Worm (Caenorhabditis elegans) whole organism, L3 larva: ENCODE results near the gene rip-1.
"Not testable (repeated sequence)": the region's sequence is repeated elsewhere in the genome, so short reads cannot be mapped to it uniquely, and the experiment has no call there.

Experiments used
- R02D3.7 ChIP-seq: fragments of 150-350 bp; optimal IDR thresholded peaks from 2 replicates; lab custom pipeline; 2014; ENCODE audit warnings: missing biosample characterization, missing genetic modification characterization
- ZK546.5 ChIP-seq: sonication (generic microtip); optimal IDR thresholded peaks from 2 replicates; lab custom pipeline; 2017; ENCODE audit warnings: missing biosample characterization, missing genetic modification characterization
- aly-2 ChIP-seq: fragments of 150-350 bp; optimal IDR thresholded peaks from 2 replicates; lab custom pipeline; 2014; ENCODE audit warnings: missing biosample characterization, missing genetic modification characterization
- ama-1 ChIP-seq: fragments of 150-350 bp; optimal IDR thresholded peaks from 2 replicates; lab custom pipeline; 2018
- ceh-16 ChIP-seq: sonication (generic microtip); optimal IDR thresholded peaks from 2 replicates; lab custom pipeline; 2017; ENCODE audit warnings: missing biosample characterization, missing genetic modification characterization
- ceh-82 ChIP-seq: fragments of 150-350 bp; optimal IDR thresholded peaks from 2 replicates; lab custom pipeline; 2014; ENCODE audit warnings: missing biosample characterization, missing genetic modification characterization
- daf-12 ChIP-seq: fragments of 150-350 bp; optimal IDR thresholded peaks from 2 replicates; lab custom pipeline; 2014; ENCODE audit warnings: missing biosample characterization, missing genetic modification reagents, missing genetic modification characterization
- egl-27 ChIP-seq: sonication (generic microtip); optimal IDR thresholded peaks from 4 replicates; lab custom pipeline; 2017; ENCODE audit warnings: missing biosample characterization, missing genetic modification reagents, missing genetic modification characterization
- egl-5 ChIP-seq: fragments of 150-350 bp; optimal IDR thresholded peaks from 2 replicates; lab custom pipeline; 2017; ENCODE audit warnings: missing biosample characterization, missing genetic modification reagents, missing genetic modification characterization, inconsistent platforms
- elt-1 ChIP-seq: fragments of 150-350 bp; optimal IDR thresholded peaks from 2 replicates; lab custom pipeline; 2014; ENCODE audit warnings: missing biosample characterization, missing genetic modification characterization
- elt-2 ChIP-seq: sonication (generic microtip); optimal IDR thresholded peaks from 2 replicates; lab custom pipeline; 2016; ENCODE audit warnings: missing genetic modification reagents, mild to moderate bottlenecking, missing genetic modification characterization, missing compliant biosample characterization
- eor-1 ChIP-seq, 2 experiments: fragments of 150-350 bp; optimal IDR thresholded peaks; 2 replicates each; lab custom pipeline; 2014 to 2018; ENCODE audit warnings: missing biosample characterization in 2 of 2, missing genetic modification characterization in 2 of 2
- fkh-10 ChIP-seq: sonication (generic microtip); optimal IDR thresholded peaks from 2 replicates; lab custom pipeline; 2017; ENCODE audit warnings: missing biosample characterization, missing genetic modification reagents, missing genetic modification characterization
- fkh-2 ChIP-seq: fragments of 150-350 bp; optimal IDR thresholded peaks from 2 replicates; lab custom pipeline; 2014; ENCODE audit warnings: missing biosample characterization, missing genetic modification reagents, missing genetic modification characterization
- fos-1 ChIP-seq: fragments of 150-350 bp; optimal IDR thresholded peaks from 2 replicates; lab custom pipeline; 2014; ENCODE audit warnings: missing biosample characterization, missing genetic modification characterization
- hmg-11 ChIP-seq: sonication (generic microtip); optimal IDR thresholded peaks from 2 replicates; lab custom pipeline; 2016; ENCODE audit warnings: missing genetic modification characterization, missing compliant biosample characterization
- jun-1 ChIP-seq: fragments of 150-350 bp; optimal IDR thresholded peaks from 2 replicates; lab custom pipeline; 2014; ENCODE audit warnings: missing biosample characterization, missing genetic modification reagents, missing genetic modification characterization
- lin-15B ChIP-seq: fragments of 150-350 bp; optimal IDR thresholded peaks from 2 replicates; lab custom pipeline; 2014; ENCODE audit warnings: missing biosample characterization, missing genetic modification characterization
- lin-39 ChIP-seq: fragments of 150-350 bp; optimal IDR thresholded peaks from 2 replicates; lab custom pipeline; 2018; ENCODE audit warnings: missing biosample characterization, missing genetic modification reagents, missing genetic modification characterization
- lsy-12 ChIP-seq: sonication (generic microtip); optimal IDR thresholded peaks from 2 replicates; lab custom pipeline; 2016; ENCODE audit warnings: mild to moderate bottlenecking, missing genetic modification characterization, missing compliant biosample characterization
- mdl-1 ChIP-seq: fragments of 150-350 bp; optimal IDR thresholded peaks from 2 replicates; lab custom pipeline; 2014; ENCODE audit warnings: missing biosample characterization, missing genetic modification characterization
- mml-1 ChIP-seq: fragments of 150-350 bp; sonication (generic microtip); optimal IDR thresholded peaks from 3 replicates; lab custom pipeline; 2014; ENCODE audit warnings: missing biosample characterization, missing genetic modification characterization
- nfya-1 ChIP-seq: sonication (generic microtip); optimal IDR thresholded peaks from 2 replicates; lab custom pipeline; 2017; ENCODE audit warnings: missing genetic modification characterization, mild to moderate bottlenecking, missing compliant biosample characterization, antibody characterized with exemption, moderate library complexity; ENCODE audit not compliant: insufficient read depth
- nhr-12 ChIP-seq: fragments of 150-350 bp; optimal IDR thresholded peaks from 2 replicates; lab custom pipeline; 2014; ENCODE audit warnings: missing biosample characterization, missing genetic modification characterization
- nhr-23 ChIP-seq: fragments of 150-350 bp; optimal IDR thresholded peaks from 2 replicates; lab custom pipeline; 2014; ENCODE audit warnings: missing biosample characterization, missing genetic modification reagents, missing genetic modification characterization
- nhr-25 ChIP-seq: sonication (generic microtip); optimal IDR thresholded peaks from 2 replicates; lab custom pipeline; 2017; ENCODE audit warnings: missing biosample characterization, missing genetic modification characterization
- nhr-28 ChIP-seq: fragments of 150-350 bp; optimal IDR thresholded peaks from 2 replicates; lab custom pipeline; 2014; ENCODE audit warnings: missing biosample characterization, missing genetic modification characterization
- nhr-43 ChIP-seq: sonication (generic microtip); optimal IDR thresholded peaks from 2 replicates; lab custom pipeline; 2016; ENCODE audit warnings: mild to moderate bottlenecking, missing genetic modification characterization, missing compliant biosample characterization; ENCODE audit not compliant: poor library complexity, severe bottlenecking
- nhr-67 ChIP-seq: fragments of 150-350 bp; optimal IDR thresholded peaks from 2 replicates; lab custom pipeline; 2014; ENCODE audit warnings: missing biosample characterization, missing genetic modification characterization
- nhr-76 ChIP-seq: fragments of 150-350 bp; sonication (generic microtip); optimal IDR thresholded peaks from 5 replicates; lab custom pipeline; 2014; ENCODE audit warnings: missing biosample characterization, missing genetic modification characterization
- nhr-77 ChIP-seq: fragments of 150-350 bp; optimal IDR thresholded peaks from 2 replicates; lab custom pipeline; 2014; ENCODE audit warnings: missing biosample characterization, missing genetic modification characterization
- pha-4 ChIP-seq: fragments of 150-350 bp; optimal IDR thresholded peaks from 2 replicates; lab custom pipeline; 2014; ENCODE audit warnings: missing biosample characterization, missing genetic modification reagents, missing genetic modification characterization
- pqm-1 ChIP-seq: fragments of 150-350 bp; optimal IDR thresholded peaks from 2 replicates; lab custom pipeline; 2017; ENCODE audit warnings: missing biosample characterization, missing genetic modification characterization, inconsistent platforms
- skn-1 ChIP-seq: fragments of 150-350 bp; optimal IDR thresholded peaks from 2 replicates; lab custom pipeline; 2014; ENCODE audit warnings: missing biosample characterization, missing genetic modification characterization
- snpc-4 ChIP-seq: fragments of 150-350 bp; optimal IDR thresholded peaks from 2 replicates; lab custom pipeline; 2014; ENCODE audit warnings: missing biosample characterization, missing genetic modification characterization
- tbx-2 ChIP-seq: sonication (generic microtip); optimal IDR thresholded peaks from 2 replicates; lab custom pipeline; 2016; ENCODE audit warnings: mild to moderate bottlenecking, missing genetic modification characterization, missing compliant biosample characterization
- unc-39 ChIP-seq: sonication (generic microtip); optimal IDR thresholded peaks from 4 replicates; lab custom pipeline; 2017; ENCODE audit warnings: missing biosample characterization, missing genetic modification characterization
- unc-62 ChIP-seq: fragments of 150-350 bp; sonication (generic microtip); optimal IDR thresholded peaks from 4 replicates; lab custom pipeline; 2014; ENCODE audit warnings: missing biosample characterization, missing genetic modification reagents, missing genetic modification characterization
- zag-1 ChIP-seq: fragments of 150-350 bp; optimal IDR thresholded peaks from 2 replicates; lab custom pipeline; 2014; ENCODE audit warnings: missing biosample characterization, missing genetic modification characterization
- ztf-11 ChIP-seq: fragments of 150-350 bp; optimal IDR thresholded peaks from 2 replicates; lab custom pipeline; 2014; ENCODE audit warnings: missing biosample characterization, missing genetic modification characterization
- ztf-4 ChIP-seq: fragments of 150-350 bp; optimal IDR thresholded peaks from 2 replicates; lab custom pipeline; 2014; ENCODE audit warnings: missing biosample characterization, missing genetic modification characterization

The rip-1 gene

ce11 chrIII:10233979-10234378 lies 24.6 kb downstream of the rip-1 start, which contains the start of gene paml-1:
TSS of gene paml-1 (minus strand) at chrIII:10234079.
- TF ChIP-seq daf-12 (tag; lab: Kevin White, UChicago) (no peak), zag-1 (no peak), nhr-28 (no peak), R02D3.7 (tag; lab: Kevin White, UChicago) (no peak), nhr-77 (tag; lab: Kevin White, UChicago) (no peak), ztf-4 (tag; lab: Kevin White, UChicago) (no peak), fkh-2 (tag; lab: Kevin White, UChicago) (no peak), ama-1 (lab: Kevin White, UChicago) (no peak), nhr-76 (tag; lab: Kevin White, UChicago) (no peak), mdl-1 (no peak), nfya-1 (no peak), tbx-2 (tag; lab: Kevin White, UChicago) (no peak), pqm-1 (tag; lab: Kevin White, UChicago) (no peak)

ce11 chrIII:10231641-10232040 lies 26.9 kb downstream of the rip-1 start:
- TF ChIP-seq egl-27 (tag; lab: Kevin White, UChicago) (no peak), ZK546.5 (tag; lab: Kevin White, UChicago) (no peak), pha-4 (no peak), nfya-1 (no peak), jun-1 (tag; lab: Kevin White, UChicago) (no peak), nhr-76 (tag; lab: Kevin White, UChicago) (no peak), aly-2 (tag; lab: Kevin White, UChicago) (no peak), nhr-23 (tag; lab: Kevin White, UChicago) (no peak), nhr-28 (no peak), egl-5 (tag; lab: Kevin White, UChicago) (no peak), mml-1 (tag; lab: Kevin White, UChicago) (no peak), elt-2 (tag; lab: Kevin White, UChicago) (no peak), nhr-67 (tag; lab: Kevin White, UChicago) (no peak), nhr-43 (tag; lab: Kevin White, UChicago) (no peak), tbx-2 (tag; lab: Kevin White, UChicago) (no peak), unc-62 (GFP tag; lab: Kevin White, UChicago) (no peak), fos-1 (tag; lab: Kevin White, UChicago) (no peak), ceh-16 (tag; lab: Kevin White, UChicago) (no peak), elt-1 (tag; lab: Kevin White, UChicago) (no peak), unc-39 (tag; lab: Kevin White, UChicago) (no peak)

- not testable (repeated sequence) for TF ChIP-seq elt-1, mml-1, nhr-25 (tag; lab: Kevin White, UChicago)
These were observed 36.7 kb downstream of the rip-1 start, which contains the start of gene Y70G10A.4 for ce11 chrIII:10221860-10222259. TSS of gene Y70G10A.4 (plus strand) at chrIII:10222160.

ce11 chrIII:10218587-10218986 lies 40.0 kb downstream of the rip-1 start, which contains the start of the genes rde-4 and cox-14:
TSS of gene rde-4 (minus strand) at chrIII:10218646.
TSS of gene cox-14 (plus strand) at chrIII:10218942.
- TF ChIP-seq fkh-10 (GFP tag; lab: Kevin White, UChicago) (peak; percentile 70), snpc-4 (tag; lab: Kevin White, UChicago) (peak; percentile 44), skn-1 (tag; lab: Kevin White, UChicago) (peak; percentile 81), elt-2 (tag; lab: Kevin White, UChicago) (no peak), nhr-23 (tag; lab: Kevin White, UChicago) (peak; percentile 94), fos-1 (tag; lab: Kevin White, UChicago) (no peak), egl-5 (tag; lab: Kevin White, UChicago) (peak; percentile 97), ztf-11 (no peak), eor-1 (tag; optimal IDR thresholded peaks at IDR 0.05; lab: Kevin White, UChicago) (no peak), elt-1 (tag; lab: Kevin White, UChicago) (no peak), lin-39 (tag; lab: Kevin White, UChicago) (peak; percentile 90), pha-4 (peak; percentile 97), lin-15B (tag; lab: Kevin White, UChicago) (peak; percentile 94), nhr-43 (tag; lab: Kevin White, UChicago) (peak; percentile 59), nhr-28 (no peak), zag-1 (no peak), ama-1 (lab: Kevin White, UChicago) (peak; percentile 15), lsy-12 (tag; lab: Kevin White, UChicago) (no peak), hmg-11 (tag; lab: Kevin White, UChicago) (peak; percentile 44), nhr-77 (tag; lab: Kevin White, UChicago) (no peak), mdl-1 (no peak), daf-12 (tag; lab: Kevin White, UChicago) (no peak), nhr-76 (tag; lab: Kevin White, UChicago) (no peak), nfya-1 (peak; percentile 97), tbx-2 (tag; lab: Kevin White, UChicago) (no peak), nhr-12 (tag; lab: Kevin White, UChicago) (no peak), nhr-25 (tag; lab: Kevin White, UChicago) (peak; percentile 54), ceh-82 (tag; lab: Kevin White, UChicago) (peak; percentile 20), pqm-1 (tag; lab: Kevin White, UChicago) (peak; percentile 68), R02D3.7 (tag; lab: Kevin White, UChicago) (no peak), ceh-16 (tag; lab: Kevin White, UChicago) (no peak)
